Worm (Caenorhabditis elegans) whole organism, early embryonic: ENCODE data around the gene F45E12.5.

ENCODE experiments used
- B0310.2 ChIP-seq: sonication (generic microtip); optimal IDR thresholded peaks from 2 replicates; lab custom pipeline; 2016; ENCODE audit warnings: mild to moderate bottlenecking, missing genetic modification characterization, missing compliant biosample characterization
- F13C5.2 ChIP-seq: sonication (generic microtip); optimal IDR thresholded peaks from 2 replicates; lab custom pipeline; 2017; ENCODE audit warnings: mild to moderate bottlenecking, missing genetic modification characterization, inconsistent platforms, missing compliant biosample characterization
- ama-1 ChIP-seq: fragments of 150-350 bp; optimal IDR thresholded peaks from 2 replicates; lab custom pipeline; 2014
- ceh-36 ChIP-seq: sonication (generic microtip); optimal IDR thresholded peaks from 2 replicates; lab custom pipeline; 2016; ENCODE audit warnings: missing genetic modification characterization, inconsistent platforms, missing compliant biosample characterization
- ets-7 ChIP-seq: sonication (generic microtip); optimal IDR thresholded peaks from 2 replicates; lab custom pipeline; 2016; ENCODE audit warnings: missing genotype, missing genetic modification characterization, missing compliant biosample characterization
- flt-1 ChIP-seq: fragments of 200-800 bp; sonication (Bioruptor generic); IDR thresholded peaks from 2 replicates; pipeline ENCODE4 v1.3.6; 2022; ENCODE audit warnings: missing genetic modification characterization, missing compliant biosample characterization
- hmbx-1 ChIP-seq: sonication (generic microtip); optimal IDR thresholded peaks from 2 replicates; lab custom pipeline; 2016; ENCODE audit warnings: mild to moderate bottlenecking, missing genetic modification characterization, missing compliant biosample characterization
- hnd-1 ChIP-seq: sonication (generic microtip); optimal IDR thresholded peaks from 2 replicates; lab custom pipeline; 2016; ENCODE audit warnings: missing genetic modification characterization, missing compliant biosample characterization
- pes-1 ChIP-seq: fragments of 200-800 bp; sonication (Bioruptor generic); IDR thresholded peaks from 2 replicates; pipeline ENCODE4 v1.3.6; 2022; ENCODE audit warnings: missing genetic modification reagents, missing genetic modification characterization, missing compliant biosample characterization
- scrt-1 ChIP-seq: fragments of 200-800 bp; sonication (Bioruptor generic); IDR thresholded peaks from 2 replicates; pipeline ENCODE4 v1.3.6; 2022; ENCODE audit warnings: missing genetic modification characterization, missing compliant biosample characterization
- tbx-11 ChIP-seq: fragments of 200-800 bp; sonication (Bioruptor generic); IDR thresholded peaks from 2 replicates; pipeline ENCODE4 v1.3.6; 2022; ENCODE audit warnings: missing genetic modification characterization, missing compliant biosample characterization
- tbx-37 ChIP-seq: fragments of 200-800 bp; sonication (Bioruptor generic); conservative IDR thresholded peaks from 2 replicates; pipeline ENCODE4 v1.3.6; 2022; ENCODE audit warnings: missing genetic modification reagents, missing genetic modification characterization, missing compliant biosample characterization

- no peak for TF ChIP-seq B0310.2 (tag; lab: Kevin White, UChicago)
- TF ChIP-seq ama-1 (lab: Kevin White, UChicago), result no peak
- TF ChIP-seq F13C5.2 (tag; lab: Kevin White, UChicago), result no peak
- no peak for TF ChIP-seq tbx-37 (GFP tag; lab: Robert Waterston, UW)
- no peak for TF ChIP-seq ceh-36 (tag; lab: Kevin White, UChicago)
- no peak for TF ChIP-seq ets-7 (tag; lab: Kevin White, UChicago)
- no peak for TF ChIP-seq hmbx-1 (tag; lab: Kevin White, UChicago)
- no peak for TF ChIP-seq flt-1 (GFP tag; lab: Robert Waterston, UW)
- TF ChIP-seq tbx-11, result no peak
- no peak for TF ChIP-seq pes-1 (GFP tag; lab: Robert Waterston, UW)
- TF ChIP-seq scrt-1 (GFP tag; lab: Robert Waterston, UW), result no peak
- no peak for TF ChIP-seq hnd-1 (tag; lab: Kevin White, UChicago)
Measured at ce11 chrII:7305558-7305957, 4.4 kb downstream of the F45E12.5 start, which contains the start of gene brf-1.
